Worm (Caenorhabditis elegans) whole organism, L4/young adult: ENCODE results near the gene nhr-59.
"Not testable (repeated sequence)": the region's sequence is repeated elsewhere in the genome, so short reads cannot be mapped to it uniquely, and the experiment has no call there.

Experiments
- W03F9.2 ChIP-seq: fragments of 150-350 bp; optimal IDR thresholded peaks from 2 replicates; lab custom pipeline; 2014; ENCODE audit warnings: missing biosample characterization, missing genetic modification characterization
- dao-5 ChIP-seq: sonication (generic microtip); optimal IDR thresholded peaks from 2 replicates; lab custom pipeline; 2016; ENCODE audit warnings: missing genotype, missing genetic modification characterization, moderate library complexity, missing compliant biosample characterization
- him-1 ChIP-seq: sonication (generic microtip); optimal IDR thresholded peaks from 2 replicates; lab custom pipeline; 2016; ENCODE audit warnings: missing genotype, missing genetic modification reagents, missing genetic modification characterization, missing compliant biosample characterization

nhr-59 gene

ce11 chrV:2285107-2285506 is 7.0 kb upstream of the nhr-59 start, which contains the start of gene nhr-227:
Gene nhr-227, plus strand, starts transcription at chrV:2285432.
- TF ChIP-seq W03F9.2 (no peak), dao-5 (tag; lab: Kevin White, UChicago) (no peak), him-1 (tag; lab: Kevin White, UChicago) (no peak)

- TF ChIP-seq dao-5 (tag; lab: Kevin White, UChicago) (no peak), W03F9.2 (peak; percentile 17), him-1 (tag; lab: Kevin White, UChicago) (no peak)
Measured at ce11 chrV:2281499-2281898, 3.4 kb upstream of the nhr-59 start, which contains the start of gene nhr-228. Gene nhr-228, plus strand, starts transcription at chrV:2281759.

- TF ChIP-seq him-1 (tag; lab: Kevin White, UChicago) (no peak), dao-5 (tag; lab: Kevin White, UChicago) (no peak), W03F9.2 (no peak)
Measured at ce11 chrV:2278543-2278942, 478 bp upstream of the nhr-59 start, which contains the start of gene fbxa-137. Gene fbxa-137, plus strand, starts transcription at chrV:2278816.

ce11 chrV:2277260-2277659 is 805 bp downstream of the nhr-59 start:
- TF ChIP-seq dao-5 (tag; lab: Kevin White, UChicago) (no peak), him-1 (tag; lab: Kevin White, UChicago) (no peak), W03F9.2 (no peak)

ce11 chrV:2274253-2274892 is 3.7 kb downstream of the nhr-59 start, which contains the start of the genes Y5H2A.4 and abu-4:
Gene Y5H2A.4, minus strand, starts transcription at chrV:2274353.
Gene abu-4, plus strand, starts transcription at chrV:2274842.
- TF ChIP-seq him-1 (tag; lab: Kevin White, UChicago) (no peak), W03F9.2 (no peak), dao-5 (tag; lab: Kevin White, UChicago) (no peak)

ce11 chrV:2271750-2272149 is 6.3 kb downstream of the nhr-59 start, which contains the start of gene Y5H2A.1:
Gene Y5H2A.1, minus strand, starts transcription at chrV:2271850.
- TF ChIP-seq dao-5 (tag; lab: Kevin White, UChicago) (no peak), W03F9.2 (no peak), him-1 (tag; lab: Kevin White, UChicago) (no peak)

- TF ChIP-seq him-1 (tag; lab: Kevin White, UChicago) (no peak), W03F9.2 (no peak), dao-5 (tag; lab: Kevin White, UChicago) (no peak)
Measured at ce11 chrV:2266958-2267357, 11.1 kb downstream of the nhr-59 start, which contains the start of gene nhr-275. Gene nhr-275, minus strand, starts transcription at chrV:2267058.

- TF ChIP-seq W03F9.2, result no peak
- TF ChIP-seq him-1 (tag; lab: Kevin White, UChicago), result no peak
- TF ChIP-seq dao-5 (tag; lab: Kevin White, UChicago), result no peak
Measured at ce11 chrV:2264925-2265324, 13.1 kb downstream of the nhr-59 start.

ce11 chrV:2264455-2264854 is 13.6 kb downstream of the nhr-59 start, which contains the start of gene nhr-183:
Gene nhr-183, minus strand, starts transcription at chrV:2264634.
- TF ChIP-seq him-1 (tag; lab: Kevin White, UChicago) (no peak), W03F9.2 (no peak), dao-5 (tag; lab: Kevin White, UChicago) (no peak)

ce11 chrV:2260660-2261059 is 17.4 kb downstream of the nhr-59 start, which contains the start of gene F41B5.12:
Gene F41B5.12, plus strand, starts transcription at chrV:2260960.
- no peak for TF ChIP-seq him-1 (tag; lab: Kevin White, UChicago)
- TF ChIP-seq W03F9.2, result no peak

- TF ChIP-seq dao-5 (tag; lab: Kevin White, UChicago) (no peak), W03F9.2 (no peak), him-1 (tag; lab: Kevin White, UChicago) (no peak)
Measured at ce11 chrV:2259750-2260149, 18.3 kb downstream of the nhr-59 start, which contains the start of gene nhr-182. Gene nhr-182, minus strand, starts transcription at chrV:2259927.

ce11 chrV:2255191-2255590 is 22.9 kb downstream of the nhr-59 start, which contains the start of gene F41B5.1:
Gene F41B5.1, plus strand, starts transcription at chrV:2255533.
- TF ChIP-seq him-1 (tag; lab: Kevin White, UChicago); dao-5 (tag; lab: Kevin White, UChicago); W03F9.2: not testable (repeated sequence)

- TF ChIP-seq dao-5 (tag; lab: Kevin White, UChicago) (no peak), him-1 (tag; lab: Kevin White, UChicago) (no peak), W03F9.2 (no peak)
Measured at ce11 chrV:2254553-2255124, 23.4 kb downstream of the nhr-59 start, which contains the start of gene str-253. Gene str-253, minus strand, starts transcription at chrV:2254603.

- no peak for TF ChIP-seq W03F9.2
- TF ChIP-seq him-1 (tag; lab: Kevin White, UChicago), result no peak
Measured at ce11 chrV:2251774-2252173, 26.3 kb downstream of the nhr-59 start.
